Worm (Caenorhabditis elegans): ENCODE data around the gene pals-26.
"Not testable (repeated sequence)": the region's sequence is repeated elsewhere in the genome, so short reads cannot be mapped to it uniquely, and the experiment has no call there.

DNA sequence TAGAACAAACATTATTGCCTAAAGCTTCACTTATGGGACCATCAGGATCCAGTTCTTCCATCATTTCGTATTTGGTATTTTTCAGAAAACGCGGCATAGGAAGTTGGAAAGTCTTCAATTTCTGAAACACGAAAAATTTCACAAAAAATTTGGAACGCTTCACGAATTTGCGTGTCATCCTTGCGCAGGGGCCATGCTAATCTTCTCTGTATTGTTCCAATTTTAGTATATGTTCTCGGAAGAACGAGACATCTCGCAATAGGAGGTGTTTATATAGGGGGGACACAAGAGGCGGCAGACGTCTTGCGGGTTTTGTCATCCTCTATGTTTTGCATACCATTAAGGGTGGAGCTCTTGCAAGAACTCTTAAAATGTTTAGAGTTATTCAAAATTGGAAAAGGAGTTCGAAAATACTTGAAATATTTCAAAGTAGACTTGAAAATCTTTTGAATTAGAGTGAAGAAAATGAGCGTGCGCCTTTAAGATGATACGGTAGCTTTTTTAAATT, 51.8 kb downstream of the pals-26 start:
- peak; percentile 81 for TF ChIP-seq flt-1 (GFP tag; IDR thresholded peaks at IDR 0.05)
- TF ChIP-seq ama-1 (optimal IDR thresholded peaks at IDR 0.05), result not testable (repeated sequence)
- TF ChIP-seq F13C5.2 (tag; optimal IDR thresholded peaks at IDR 0.05), result peak; percentile 54
- TF ChIP-seq tra-4 (tag; optimal IDR thresholded peaks at IDR 0.05), result peak; percentile 34
- TF ChIP-seq ets-7 (tag; optimal IDR thresholded peaks at IDR 0.05), result peak; percentile 10
- peak; percentile 89 for TF ChIP-seq tbx-11 (GFP tag; IDR thresholded peaks at IDR 0.05)
- TF ChIP-seq sea-1 (GFP tag; conservative IDR thresholded peaks at IDR 0.05), result peak; percentile 90
- TF ChIP-seq tbx-37 (GFP tag; conservative IDR thresholded peaks at IDR 0.05), result peak; percentile 87
- peak; percentile 93 for TF ChIP-seq pes-1 (GFP tag; IDR thresholded peaks at IDR 0.05)
- TF ChIP-seq ceh-36 (tag; optimal IDR thresholded peaks at IDR 0.05), result peak; percentile 78
- peak; percentile 85 for TF ChIP-seq hmg-4 (GFP tag; optimal IDR thresholded peaks at IDR 0.05)

Measured in whole organism, early embryonic.